Worm (Caenorhabditis elegans): ENCODE data around the gene snf-5.

DNA sequence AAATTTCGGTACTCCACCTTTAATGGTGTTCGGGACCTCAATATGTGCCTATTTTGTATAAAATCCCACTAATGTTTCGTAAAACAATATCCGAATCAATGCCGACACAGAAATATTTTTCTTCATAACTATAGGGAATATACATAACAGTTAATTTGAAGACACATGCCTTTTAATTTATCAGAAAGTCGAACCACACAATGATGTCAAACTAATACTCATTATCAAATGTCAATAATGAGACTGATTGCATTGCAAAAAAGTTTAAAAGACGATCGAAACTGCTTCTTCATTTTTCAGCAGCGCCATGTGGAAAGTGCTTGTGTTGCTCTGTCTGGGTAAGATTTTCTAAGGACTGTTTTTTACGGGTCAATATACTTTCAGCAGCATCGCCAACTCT is 35.4 kb upstream of the snf-5 start, which contains the start of gene clec-65:
- TF ChIP-seq ets-5 (GFP tag; IDR thresholded peaks at IDR 0.05) (no peak), irx-1 (tag; optimal IDR thresholded peaks at IDR 0.05) (no peak)
